1 fruit fly cellular context compared by ENCODE assay signal in the genomic region with DNA sequence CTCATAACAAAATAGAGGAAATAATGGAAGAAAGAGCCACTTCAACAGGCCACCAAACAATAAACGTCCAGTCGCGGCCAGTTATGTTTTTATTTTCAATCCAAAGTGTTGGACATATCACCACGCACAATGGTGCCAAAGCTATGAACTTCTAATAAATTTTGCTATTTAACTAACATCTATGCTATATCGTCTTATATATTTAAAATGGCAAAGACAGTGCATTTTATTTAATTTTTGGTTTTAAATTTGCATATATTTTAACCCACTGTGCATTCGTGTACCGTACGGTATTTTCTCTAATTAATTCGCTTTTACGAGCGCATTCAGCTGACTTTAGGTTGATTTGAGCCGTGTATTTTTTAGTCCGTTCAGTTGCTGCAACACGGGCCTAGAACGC.
TF ChIP-seq lines count a peak whose summit lies in the region.

TSS of gene CG15927 (plus strand) at position 372 of the 400 bp plus-strand sequence.

TF ChIP-seq in whole organism, embryonic, 481 proteins besides CTCF, POLR2A, EP300 and RAD21 (continued from another document and continues in another):
- TF ChIP-seq CG17612 (GFP tag; IDR thresholded peaks at IDR 0.05; lab: Robert Waterston, UW) (no peak), CG11456 (GFP tag; IDR thresholded peaks at IDR 0.05; lab: Robert Waterston, UW) (no peak), org-1 (GFP tag; optimal IDR thresholded peaks at IDR 0.05; lab: Kevin White, UChicago) (peak; percentile 35), CG11696 (GFP tag; IDR thresholded peaks at IDR 0.05; lab: Robert Waterston, UW) (no peak; the same call in 1 of the 2 replicates), CG10147 (GFP tag; optimal IDR thresholded peaks at IDR 0.05; lab: Kevin White, UChicago) (no peak), dpn (GFP tag; optimal IDR thresholded peaks at IDR 0.05; lab: Kevin White, UChicago) (peak; percentile 26 to 42), Hey (tag; optimal IDR thresholded peaks at IDR 0.05; lab: Kevin White, UChicago) (no peak), CG1603 (tag; optimal IDR thresholded peaks at IDR 0.05; lab: Kevin White, UChicago) (peak; percentile 45), C15 (GFP tag; IDR thresholded peaks at IDR 0.05; lab: Robert Waterston, UW) (no peak), Dad (GFP tag; optimal IDR thresholded peaks at IDR 0.05; lab: Kevin White, UChicago) (no peak), CG11560 (tag; IDR thresholded peaks at IDR 0.05; lab: Robert Waterston, UW) (no peak), ab (GFP tag; optimal IDR thresholded peaks at IDR 0.05; lab: Kevin White, UChicago) (no peak), ind (GFP tag; optimal IDR thresholded peaks at IDR 0.05; lab: Kevin White, UChicago) (peak; percentile 54), CG7963 (GFP tag; IDR thresholded peaks at IDR 0.05; lab: Robert Waterston, UW; ENCODE audit: partially characterized antibody) (no peak), lbe (GFP tag; optimal IDR thresholded peaks at IDR 0.05; lab: Kevin White, UChicago) (no peak), MBD-R2 (GFP tag; IDR thresholded peaks at IDR 0.05; lab: Robert Waterston, UW) (peak; percentile 28; the same call in 1 of the 2 replicates), CG30403 (GFP tag; optimal IDR thresholded peaks at IDR 0.05; lab: Kevin White, UChicago) (peak; percentile 43), CG9437 (GFP tag; optimal IDR thresholded peaks at IDR 0.05; lab: Kevin White, UChicago) (no peak), dmrt11E (tag; optimal IDR thresholded peaks at IDR 0.05; lab: Kevin White, UChicago) (no peak), Hr3 (GFP tag; optimal IDR thresholded peaks at IDR 0.05; lab: Kevin White, UChicago) (peak; percentile 26), CG12942 (GFP tag; optimal IDR thresholded peaks at IDR 0.05; lab: Kevin White, UChicago) (no peak), Mes4 (GFP tag; optimal IDR thresholded peaks at IDR 0.05; lab: Kevin White, UChicago) (no peak), Fer1 (GFP tag; optimal IDR thresholded peaks at IDR 0.05; lab: Kevin White, UChicago) (no peak), so (GFP tag; IDR thresholded peaks at IDR 0.05; lab: Robert Waterston, UW) (no peak), CG13894 (tag; optimal IDR thresholded peaks at IDR 0.05; lab: Kevin White, UChicago) (no peak), pzg (GFP tag; optimal IDR thresholded peaks at IDR 0.05; lab: Kevin White, UChicago) (no peak), Rx (GFP tag; IDR thresholded peaks at IDR 0.05; lab: Robert Waterston, UW) (no peak), sqz (GFP tag; optimal IDR thresholded peaks at IDR 0.05; lab: Kevin White, UChicago) (no peak), CG16779 (GFP tag; IDR thresholded peaks at IDR 0.05; lab: Robert Waterston, UW) (no peak), tll (GFP tag; optimal IDR thresholded peaks at IDR 0.05; lab: Kevin White, UChicago) (no peak), CG12219 (GFP tag; optimal IDR thresholded peaks at IDR 0.05; lab: Kevin White, UChicago) (peak; percentile 38), sens-2 (GFP tag; IDR thresholded peaks at IDR 0.05; lab: Robert Waterston, UW) (peak; percentile 60; the same call in 1 of the 2 replicates), CG5245 (GFP tag; optimal IDR thresholded peaks at IDR 0.05; lab: Kevin White, UChicago) (peak; percentile 22), ftz-f1 (GFP tag; optimal IDR thresholded peaks at IDR 0.05; lab: Kevin White, UChicago) (no peak), gt (GFP tag; IDR thresholded peaks at IDR 0.05; lab: Robert Waterston, UW) (no peak), ERR (GFP tag; optimal IDR thresholded peaks at IDR 0.05; lab: Kevin White, UChicago) (peak; percentile 14), CG1832 (GFP tag; optimal IDR thresholded peaks at IDR 0.05; lab: Kevin White, UChicago) (no peak), kah (GFP tag; optimal IDR thresholded peaks at IDR 0.05; lab: Kevin White, UChicago) (no peak), CG18619 (GFP tag; optimal IDR thresholded peaks at IDR 0.05; lab: Kevin White, UChicago) (no peak), Optix (GFP tag; IDR thresholded peaks at IDR 0.05; lab: Robert Waterston, UW) (no peak), peb (GFP tag; IDR thresholded peaks at IDR 0.05; lab: Robert Waterston, UW) (no peak), rib (GFP tag; IDR thresholded peaks at IDR 0.05; lab: Robert Waterston, UW) (no peak), CG1233 (GFP tag; optimal IDR thresholded peaks at IDR 0.05; lab: Kevin White, UChicago) (peak; percentile 53), fd3F (GFP tag; optimal IDR thresholded peaks at IDR 0.05; lab: Kevin White, UChicago) (no peak), sob (GFP tag; IDR thresholded peaks at IDR 0.05; lab: Robert Waterston, UW) (no peak), crp (GFP tag; optimal IDR thresholded peaks at IDR 0.05; lab: Kevin White, UChicago) (no peak), lilli (GFP tag; optimal IDR thresholded peaks at IDR 0.05; lab: Kevin White, UChicago) (peak; percentile 66), CG3163 (GFP tag; optimal IDR thresholded peaks at IDR 0.05; lab: Kevin White, UChicago) (no peak), CG1602 (GFP tag; optimal IDR thresholded peaks at IDR 0.05; lab: Kevin White, UChicago) (peak; percentile 25), CG10959 (GFP tag; IDR thresholded peaks at IDR 0.05; lab: Robert Waterston, UW) (peak; percentile 64), ato (GFP tag; IDR thresholded peaks at IDR 0.05; lab: Robert Waterston, UW; ENCODE audit: partially characterized antibody) (no peak), nom (GFP tag; optimal IDR thresholded peaks at IDR 0.05; lab: Kevin White, UChicago) (no peak), Sry-δ (GFP tag; optimal IDR thresholded peaks at IDR 0.05; lab: Kevin White, UChicago) (no peak), CG10366 (GFP tag; IDR thresholded peaks at IDR 0.05; lab: Robert Waterston, UW) (peak; percentile 69), prd (optimal IDR thresholded peaks at IDR 0.05; lab: Kevin White, UChicago) (no peak), prd (GFP tag; IDR thresholded peaks at IDR 0.05; lab: Robert Waterston, UW) (no peak), CG4360 (GFP tag; IDR thresholded peaks at IDR 0.05; lab: Robert Waterston, UW) (no peak), cwo (GFP tag; optimal IDR thresholded peaks at IDR 0.05; lab: Kevin White, UChicago) (peak; percentile 4), ara (GFP tag; IDR thresholded peaks at IDR 0.05; lab: Robert Waterston, UW) (no peak), CG33557 (GFP tag; optimal IDR thresholded peaks at IDR 0.05; lab: Kevin White, UChicago) (no peak), Atf3 (GFP tag; optimal IDR thresholded peaks at IDR 0.05; lab: Kevin White, UChicago) (no peak), Asciz (GFP tag; optimal IDR thresholded peaks at IDR 0.05; lab: Kevin White, UChicago) (peak; percentile 54), Lhr (GFP tag; optimal IDR thresholded peaks at IDR 0.05; lab: Kevin White, UChicago) (no peak), CG8290 (GFP tag; optimal IDR thresholded peaks at IDR 0.05; lab: Kevin White, UChicago) (no peak), CG8290 (tag; optimal IDR thresholded peaks at IDR 0.05; lab: Kevin White, UChicago) (no peak), CG15011 (GFP tag; optimal IDR thresholded peaks at IDR 0.05; lab: Kevin White, UChicago) (no peak), CrebB (tag; optimal IDR thresholded peaks at IDR 0.05; lab: Kevin White, UChicago) (no peak), CG8478 (optimal IDR thresholded peaks at IDR 0.05; lab: Kevin White, UChicago) (no peak), CkIIα-i1 (GFP tag; IDR thresholded peaks at IDR 0.05; lab: Robert Waterston, UW) (no peak), HLH3B (GFP tag; IDR thresholded peaks at IDR 0.05; lab: Robert Waterston, UW) (peak; percentile 79), ham (GFP tag; IDR thresholded peaks at IDR 0.05; lab: Robert Waterston, UW) (no peak), Opbp (GFP tag; IDR thresholded peaks at IDR 0.05; lab: Robert Waterston, UW; ENCODE audit: partially characterized antibody) (no peak), CG7556 (GFP tag; optimal IDR thresholded peaks at IDR 0.05; lab: Kevin White, UChicago) (peak; percentile 35), Neu2 (GFP tag; optimal IDR thresholded peaks at IDR 0.05; lab: Kevin White, UChicago; ENCODE audit: borderline replicate concordance) (no peak), CG9609 (GFP tag; optimal IDR thresholded peaks at IDR 0.05; lab: Kevin White, UChicago) (no peak), cg (GFP tag; optimal IDR thresholded peaks at IDR 0.05; lab: Kevin White, UChicago) (no peak), CG4820 (GFP tag; optimal IDR thresholded peaks at IDR 0.05; lab: Kevin White, UChicago) (peak; percentile 49), Oaz (GFP tag; IDR thresholded peaks at IDR 0.05; lab: Robert Waterston, UW) (peak; percentile 45), Oli (tag; optimal IDR thresholded peaks at IDR 0.05; lab: Kevin White, UChicago) (peak; percentile 61), CG10979 (tag; optimal IDR thresholded peaks at IDR 0.05; lab: Kevin White, UChicago) (peak; percentile 72), CG15073 (GFP tag; optimal IDR thresholded peaks at IDR 0.05; lab: Kevin White, UChicago) (no peak), vnd (GFP tag; IDR thresholded peaks at IDR 0.05; lab: Robert Waterston, UW; ENCODE audit: partially characterized antibody) (no peak), br (optimal IDR thresholded peaks at IDR 0.05; lab: Kevin White, UChicago) (no peak), CG14860 (GFP tag; IDR thresholded peaks at IDR 0.05; lab: Robert Waterston, UW; ENCODE audit: partially characterized antibody) (no peak), CG6791 (GFP tag; IDR thresholded peaks at IDR 0.05; lab: Robert Waterston, UW; ENCODE audit: partially characterized antibody) (no peak), psq (GFP tag; optimal IDR thresholded peaks at IDR 0.05; lab: Kevin White, UChicago) (no peak), CG31388 (GFP tag; optimal IDR thresholded peaks at IDR 0.05; lab: Kevin White, UChicago) (no peak), zen2 (GFP tag; IDR thresholded peaks at IDR 0.05; lab: Robert Waterston, UW; ENCODE audit: partially characterized antibody) (no peak), gsb (GFP tag; IDR thresholded peaks at IDR 0.05; lab: Robert Waterston, UW) (no peak), Ssrp (tag; optimal IDR thresholded peaks at IDR 0.05; lab: Kevin White, UChicago) (peak; percentile 61), CG15269 (tag; optimal IDR thresholded peaks at IDR 0.05; lab: Kevin White, UChicago) (peak; percentile 54), zfh2 (GFP tag; optimal IDR thresholded peaks at IDR 0.05; lab: Kevin White, UChicago) (no peak), gro (GFP tag; optimal IDR thresholded peaks at IDR 0.05; lab: Kevin White, UChicago) (no peak), bbx (GFP tag; IDR thresholded peaks at IDR 0.05; lab: Robert Waterston, UW; ENCODE audit: partially characterized antibody) (no peak), CG9797 (GFP tag; optimal IDR thresholded peaks at IDR 0.05; lab: Kevin White, UChicago) (no peak), CG9215 (GFP tag; IDR thresholded peaks at IDR 0.05; lab: Robert Waterston, UW) (no peak), CG4328 (GFP tag; optimal IDR thresholded peaks at IDR 0.05; lab: Kevin White, UChicago) (no peak), CG31365 (tag; optimal IDR thresholded peaks at IDR 0.05; lab: Kevin White, UChicago) (no peak), zfh1 (GFP tag; IDR thresholded peaks at IDR 0.05; lab: Robert Waterston, UW) (peak; percentile 72), CG17829 (tag; optimal IDR thresholded peaks at IDR 0.05; lab: Kevin White, UChicago) (no peak), CG17328 (GFP tag; IDR thresholded peaks at IDR 0.05; lab: Robert Waterston, UW) (peak; percentile 82), NC2α (GFP tag; optimal IDR thresholded peaks at IDR 0.05; lab: Kevin White, UChicago) (no peak), lmd (GFP tag; IDR thresholded peaks at IDR 0.05; lab: Robert Waterston, UW) (peak; percentile 55), CG10209 (GFP tag; optimal IDR thresholded peaks at IDR 0.05; lab: Kevin White, UChicago) (peak; percentile 31), Sry-β (GFP tag; optimal IDR thresholded peaks at IDR 0.05; lab: Kevin White, UChicago) (no peak), aop (GFP tag; IDR thresholded peaks at IDR 0.05; lab: Robert Waterston, UW) (no peak), esg (GFP tag; conservative IDR thresholded peaks at IDR 0.05; lab: Robert Waterston, UW) (peak; percentile 54), H15 (GFP tag; IDR thresholded peaks at IDR 0.05; lab: Robert Waterston, UW) (peak; percentile 53; the same call in 1 of the 3 replicates), CG13775 (GFP tag; optimal IDR thresholded peaks at IDR 0.05; lab: Kevin White, UChicago) (no peak), CG12659 (GFP tag; optimal IDR thresholded peaks at IDR 0.05; lab: Kevin White, UChicago) (peak; percentile 4), CG10543 (GFP tag; optimal IDR thresholded peaks at IDR 0.05; lab: Kevin White, UChicago) (no peak), salm (tag; optimal IDR thresholded peaks at IDR 0.05; lab: Kevin White, UChicago) (peak; percentile 8), CG2199 (GFP tag; IDR thresholded peaks at IDR 0.05; lab: Robert Waterston, UW) (no peak), CG33213 (GFP tag; optimal IDR thresholded peaks at IDR 0.05; lab: Kevin White, UChicago) (peak; percentile 6), CG16863 (GFP tag; optimal IDR thresholded peaks at IDR 0.05; lab: Kevin White, UChicago) (peak; percentile 36), CG14050 (GFP tag; IDR thresholded peaks at IDR 0.05; lab: Robert Waterston, UW) (peak; percentile 67), CG17359 (tag; optimal IDR thresholded peaks at IDR 0.05; lab: Kevin White, UChicago) (peak; percentile 81), twi (tag; optimal IDR thresholded peaks at IDR 0.05; lab: Kevin White, UChicago) (no peak), YL-1 (GFP tag; optimal IDR thresholded peaks at IDR 0.05; lab: Kevin White, UChicago) (no peak), amos (GFP tag; IDR thresholded peaks at IDR 0.05; lab: Robert Waterston, UW; ENCODE audit: partially characterized antibody) (no peak), CG11085 (GFP tag; IDR thresholded peaks at IDR 0.05; lab: Robert Waterston, UW) (no peak), CG2889 (GFP tag; IDR thresholded peaks at IDR 0.05; lab: Robert Waterston, UW) (no peak; the same call in 2 of the 3 replicates), sd (tag; optimal IDR thresholded peaks at IDR 0.05; lab: Kevin White, UChicago) (peak; percentile 18), CG34376 (GFP tag; optimal IDR thresholded peaks at IDR 0.05; lab: Kevin White, UChicago) (no peak), Ets97D (GFP tag; optimal IDR thresholded peaks at IDR 0.05; lab: Kevin White, UChicago) (no peak), Xrp1 (GFP tag; IDR thresholded peaks at IDR 0.05; lab: Robert Waterston, UW) (peak; percentile 71; the same call in 1 of the 2 replicates), Eip74EF (GFP tag; optimal IDR thresholded peaks at IDR 0.05; lab: Kevin White, UChicago) (no peak), CG1647 (GFP tag; optimal IDR thresholded peaks at IDR 0.05; lab: Kevin White, UChicago) (no peak), CG4707 (GFP tag; optimal IDR thresholded peaks at IDR 0.05; lab: Kevin White, UChicago) (peak; percentile 40), D (optimal IDR thresholded peaks at IDR 0.05; lab: Kevin White, UChicago) (no peak), D (GFP tag; optimal IDR thresholded peaks at IDR 0.05; lab: Kevin White, UChicago) (peak; percentile 50)
